Worm (Caenorhabditis elegans) whole organism, mixed stage, embryonic: ENCODE data around the gene sre-8.

Experiments
- elt-3 ChIP-seq: fragments of 150-350 bp; optimal IDR thresholded peaks from 2 replicates; lab custom pipeline; 2014; ENCODE audit warnings: missing biosample characterization, missing genetic modification characterization
- nhr-28 ChIP-seq: fragments of 150-350 bp; optimal IDR thresholded peaks from 2 replicates; lab custom pipeline; 2014; ENCODE audit warnings: missing biosample characterization, missing genetic modification characterization
- pha-4 ChIP-seq: fragments of 150-350 bp; optimal IDR thresholded peaks from 2 replicates; lab custom pipeline; 2018; ENCODE audit warnings: missing biosample characterization, missing genetic modification reagents, missing genetic modification characterization
- sem-2 ChIP-seq: fragments of 200-800 bp; sonication (Bioruptor generic); optimal IDR thresholded peaks from 2 replicates; lab custom pipeline; 2018; ENCODE audit warnings: mild to moderate bottlenecking, missing genetic modification characterization, missing compliant biosample characterization
- tbx-8 ChIP-seq: fragments of 200-800 bp; sonication (Bioruptor generic); optimal IDR thresholded peaks from 2 replicates; lab custom pipeline; 2018; ENCODE audit warnings: mild to moderate bottlenecking, missing genetic modification characterization, moderate library complexity, missing compliant biosample characterization
- unc-39 ChIP-seq: fragments of 150-350 bp; optimal IDR thresholded peaks from 2 replicates; lab custom pipeline; 2014; ENCODE audit warnings: missing biosample characterization, missing genetic modification characterization

DNA sequence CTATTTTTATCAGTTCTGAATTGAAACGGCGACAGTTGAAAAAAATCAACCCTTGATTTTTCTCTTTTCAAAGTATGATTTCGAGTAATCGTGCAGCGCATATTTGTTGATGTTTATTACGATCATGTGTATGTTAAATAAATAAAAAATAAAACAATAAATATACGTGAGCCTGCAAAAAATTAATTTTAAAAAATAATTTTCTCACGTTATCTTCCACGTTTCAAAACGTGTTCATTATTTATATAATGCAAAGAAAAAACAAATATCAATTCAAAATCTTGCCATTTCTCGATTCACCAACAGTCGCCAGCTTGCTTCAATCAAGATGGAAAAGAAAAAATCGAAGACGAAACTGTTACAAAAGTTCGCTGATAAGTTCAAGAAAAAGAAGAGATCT is 26.3 kb downstream of the sre-8 start, which contains the start of gene F40G12.10:
- TF ChIP-seq nhr-28 (tag; lab: Kevin White, UChicago) (no peak), unc-39 (tag; lab: Kevin White, UChicago) (no peak), tbx-8 (no peak), pha-4 (tag; lab: Kevin White, UChicago) (no peak), elt-3 (tag; lab: Kevin White, UChicago) (no peak), sem-2 (GFP tag; lab: Kevin White, UChicago) (no peak)
